In genomic region chr3R:17716858-17717596, dm6 we compare ENCODE assay signal across 1 fruit fly cellular context.
TF ChIP-seq lines count a peak whose summit lies in the region.

No protein-coding gene starts in this region.

TF ChIP-seq in whole organism, embryonic, 481 proteins besides CTCF, POLR2A, EP300 and RAD21 (continued from another document):
- peak; percentile 6 for TF ChIP-seq nmo (GFP tag; optimal IDR thresholded peaks at IDR 0.05; lab: Kevin White, UChicago)
- TF ChIP-seq CG12071 (GFP tag; optimal IDR thresholded peaks at IDR 0.05; lab: Kevin White, UChicago), result peak; percentile 39
- TF ChIP-seq D19A (tag; optimal IDR thresholded peaks at IDR 0.05; lab: Kevin White, UChicago), result peak; percentile 5
- peak; percentile 28 for TF ChIP-seq CG2678 (tag; optimal IDR thresholded peaks at IDR 0.05; lab: Kevin White, UChicago)
- no peak for TF ChIP-seq CG5245 (GFP tag; optimal IDR thresholded peaks at IDR 0.05; lab: Kevin White, UChicago)
- TF ChIP-seq CG34376 (GFP tag; optimal IDR thresholded peaks at IDR 0.05; lab: Kevin White, UChicago), result peak; percentile 76
- TF ChIP-seq CG14965 (GFP tag; optimal IDR thresholded peaks at IDR 0.05; lab: Kevin White, UChicago; ENCODE audit: borderline replicate concordance), result no peak
- TF ChIP-seq aop (GFP tag; IDR thresholded peaks at IDR 0.05; lab: Robert Waterston, UW), result no peak
- TF ChIP-seq CG8281 (tag; optimal IDR thresholded peaks at IDR 0.05; lab: Kevin White, UChicago), result no peak
- TF ChIP-seq dpn (GFP tag; optimal IDR thresholded peaks at IDR 0.05; lab: Kevin White, UChicago), result no peak
- no peak for TF ChIP-seq CG10431 (GFP tag; optimal IDR thresholded peaks at IDR 0.05; lab: Kevin White, UChicago)
- peak; percentile 37 for TF ChIP-seq Hmr (GFP tag; optimal IDR thresholded peaks at IDR 0.05; lab: Kevin White, UChicago)
- TF ChIP-seq CG3163 (GFP tag; optimal IDR thresholded peaks at IDR 0.05; lab: Kevin White, UChicago), result peak; percentile 39
- no peak for TF ChIP-seq CG31441 (GFP tag; IDR thresholded peaks at IDR 0.05; lab: Robert Waterston, UW)
- TF ChIP-seq sob (GFP tag; IDR thresholded peaks at IDR 0.05; lab: Robert Waterston, UW), result no peak
- TF ChIP-seq CG8388 (GFP tag; optimal IDR thresholded peaks at IDR 0.05; lab: Kevin White, UChicago), result peak; percentile 25
- peak; percentile 44 for TF ChIP-seq NC2β (GFP tag; optimal IDR thresholded peaks at IDR 0.05; lab: Kevin White, UChicago)
- peak; percentile 98 for TF ChIP-seq Trl (optimal IDR thresholded peaks at IDR 0.05; lab: Kevin White, UChicago)
- TF ChIP-seq Trl (GFP tag; optimal IDR thresholded peaks at IDR 0.05; lab: Kevin White, UChicago), result peak; percentile 80
TF ChIP-seq in whole organism, embryonic: peak in this region for 144.
